Fruit fly (Drosophila melanogaster): ENCODE results near the gene ais.

dm6 chr3L:17822784-17823383 is 18.4 kb upstream of the ais start, which contains the start of the genes Ir75c and Grd:
- TF ChIP-seq CG33017 (tag; optimal IDR thresholded peaks at IDR 0.05) (no peak), tj (GFP tag; optimal IDR thresholded peaks at IDR 0.05) (no peak), CG14711 (tag; optimal IDR thresholded peaks at IDR 0.05) (no peak), CG7101 (tag; optimal IDR thresholded peaks at IDR 0.05) (no peak)
